Worm (Caenorhabditis elegans) whole organism, L3 larva: ENCODE data around the gene mel-11.

Experiments
- R02D3.7 ChIP-seq: fragments of 150-350 bp; optimal IDR thresholded peaks from 2 replicates; lab custom pipeline; 2014; ENCODE audit warnings: missing biosample characterization, missing genetic modification characterization
- ZK546.5 ChIP-seq: sonication (generic microtip); optimal IDR thresholded peaks from 2 replicates; lab custom pipeline; 2017; ENCODE audit warnings: missing biosample characterization, missing genetic modification characterization
- aly-2 ChIP-seq: fragments of 150-350 bp; optimal IDR thresholded peaks from 2 replicates; lab custom pipeline; 2014; ENCODE audit warnings: missing biosample characterization, missing genetic modification characterization
- ama-1 ChIP-seq: fragments of 150-350 bp; optimal IDR thresholded peaks from 2 replicates; lab custom pipeline; 2018
- ceh-28 ChIP-seq: fragments of 150-350 bp; optimal IDR thresholded peaks from 2 replicates; lab custom pipeline; 2014; ENCODE audit warnings: missing biosample characterization, missing genetic modification reagents, missing genetic modification characterization
- ceh-82 ChIP-seq: fragments of 150-350 bp; optimal IDR thresholded peaks from 2 replicates; lab custom pipeline; 2014; ENCODE audit warnings: missing biosample characterization, missing genetic modification characterization
- ceh-9 ChIP-seq: sonication (generic microtip); optimal IDR thresholded peaks from 2 replicates; lab custom pipeline; 2018; ENCODE audit warnings: missing biosample characterization, missing genetic modification characterization
- daf-12 ChIP-seq: fragments of 150-350 bp; optimal IDR thresholded peaks from 2 replicates; lab custom pipeline; 2014; ENCODE audit warnings: missing biosample characterization, missing genetic modification reagents, missing genetic modification characterization
- egl-27 ChIP-seq: sonication (generic microtip); optimal IDR thresholded peaks from 4 replicates; lab custom pipeline; 2017; ENCODE audit warnings: missing biosample characterization, missing genetic modification reagents, missing genetic modification characterization
- egl-5 ChIP-seq: fragments of 150-350 bp; optimal IDR thresholded peaks from 2 replicates; lab custom pipeline; 2017; ENCODE audit warnings: missing biosample characterization, missing genetic modification reagents, missing genetic modification characterization, inconsistent platforms
- elt-1 ChIP-seq: fragments of 150-350 bp; optimal IDR thresholded peaks from 2 replicates; lab custom pipeline; 2014; ENCODE audit warnings: missing biosample characterization, missing genetic modification characterization
- elt-2 ChIP-seq: sonication (generic microtip); optimal IDR thresholded peaks from 2 replicates; lab custom pipeline; 2016; ENCODE audit warnings: missing genetic modification reagents, mild to moderate bottlenecking, missing genetic modification characterization, missing compliant biosample characterization
- elt-3 ChIP-seq, 3 experiments: fragments of 150-350 bp in 1 of 3; sonication (generic microtip) in 2 of 3; optimal IDR thresholded peaks; 2 replicates in 2 of 3; 4 replicates in 1 of 3; lab custom pipeline; 2014 to 2017; ENCODE audit warnings: missing biosample characterization in 3 of 3, missing genetic modification characterization in 3 of 3
- fkh-10 ChIP-seq: sonication (generic microtip); optimal IDR thresholded peaks from 2 replicates; lab custom pipeline; 2017; ENCODE audit warnings: missing biosample characterization, missing genetic modification reagents, missing genetic modification characterization
- fkh-2 ChIP-seq: fragments of 150-350 bp; optimal IDR thresholded peaks from 2 replicates; lab custom pipeline; 2014; ENCODE audit warnings: missing biosample characterization, missing genetic modification reagents, missing genetic modification characterization
- fos-1 ChIP-seq: fragments of 150-350 bp; optimal IDR thresholded peaks from 2 replicates; lab custom pipeline; 2014; ENCODE audit warnings: missing biosample characterization, missing genetic modification characterization
- hmg-11 ChIP-seq: sonication (generic microtip); optimal IDR thresholded peaks from 2 replicates; lab custom pipeline; 2016; ENCODE audit warnings: missing genetic modification characterization, missing compliant biosample characterization
- jun-1 ChIP-seq: fragments of 150-350 bp; optimal IDR thresholded peaks from 2 replicates; lab custom pipeline; 2014; ENCODE audit warnings: missing biosample characterization, missing genetic modification reagents, missing genetic modification characterization
- lin-15B ChIP-seq: fragments of 150-350 bp; optimal IDR thresholded peaks from 2 replicates; lab custom pipeline; 2014; ENCODE audit warnings: missing biosample characterization, missing genetic modification characterization
- lin-39 ChIP-seq: fragments of 150-350 bp; optimal IDR thresholded peaks from 2 replicates; lab custom pipeline; 2018; ENCODE audit warnings: missing biosample characterization, missing genetic modification reagents, missing genetic modification characterization
- lsy-12 ChIP-seq: sonication (generic microtip); optimal IDR thresholded peaks from 2 replicates; lab custom pipeline; 2016; ENCODE audit warnings: mild to moderate bottlenecking, missing genetic modification characterization, missing compliant biosample characterization
- mdl-1 ChIP-seq: fragments of 150-350 bp; optimal IDR thresholded peaks from 2 replicates; lab custom pipeline; 2014; ENCODE audit warnings: missing biosample characterization, missing genetic modification characterization
- mml-1 ChIP-seq: fragments of 150-350 bp; sonication (generic microtip); optimal IDR thresholded peaks from 3 replicates; lab custom pipeline; 2014; ENCODE audit warnings: missing biosample characterization, missing genetic modification characterization
- nfya-1 ChIP-seq: sonication (generic microtip); optimal IDR thresholded peaks from 2 replicates; lab custom pipeline; 2017; ENCODE audit warnings: missing genetic modification characterization, mild to moderate bottlenecking, missing compliant biosample characterization, antibody characterized with exemption, moderate library complexity; ENCODE audit not compliant: insufficient read depth
- nhr-11 ChIP-seq: fragments of 150-350 bp; optimal IDR thresholded peaks from 2 replicates; lab custom pipeline; 2014; ENCODE audit warnings: missing biosample characterization, missing genetic modification characterization
- nhr-12 ChIP-seq: fragments of 150-350 bp; optimal IDR thresholded peaks from 2 replicates; lab custom pipeline; 2014; ENCODE audit warnings: missing biosample characterization, missing genetic modification characterization
- nhr-237 ChIP-seq: fragments of 150-350 bp; optimal IDR thresholded peaks from 2 replicates; lab custom pipeline; 2014; ENCODE audit warnings: missing biosample characterization, missing genetic modification characterization
- nhr-25 ChIP-seq: sonication (generic microtip); optimal IDR thresholded peaks from 2 replicates; lab custom pipeline; 2017; ENCODE audit warnings: missing biosample characterization, missing genetic modification characterization
- nhr-28 ChIP-seq: fragments of 150-350 bp; optimal IDR thresholded peaks from 2 replicates; lab custom pipeline; 2014; ENCODE audit warnings: missing biosample characterization, missing genetic modification characterization
- nhr-43 ChIP-seq: sonication (generic microtip); optimal IDR thresholded peaks from 2 replicates; lab custom pipeline; 2016; ENCODE audit warnings: mild to moderate bottlenecking, missing genetic modification characterization, missing compliant biosample characterization; ENCODE audit not compliant: poor library complexity, severe bottlenecking
- nhr-67 ChIP-seq: fragments of 150-350 bp; optimal IDR thresholded peaks from 2 replicates; lab custom pipeline; 2014; ENCODE audit warnings: missing biosample characterization, missing genetic modification characterization
- nhr-76 ChIP-seq: fragments of 150-350 bp; sonication (generic microtip); optimal IDR thresholded peaks from 5 replicates; lab custom pipeline; 2014; ENCODE audit warnings: missing biosample characterization, missing genetic modification characterization
- nhr-77 ChIP-seq: fragments of 150-350 bp; optimal IDR thresholded peaks from 2 replicates; lab custom pipeline; 2014; ENCODE audit warnings: missing biosample characterization, missing genetic modification characterization
- pha-4 ChIP-seq: fragments of 150-350 bp; optimal IDR thresholded peaks from 2 replicates; lab custom pipeline; 2014; ENCODE audit warnings: missing biosample characterization, missing genetic modification reagents, missing genetic modification characterization
- sea-2 ChIP-seq: fragments of 150-350 bp; sonication (generic microtip); optimal IDR thresholded peaks from 4 replicates; lab custom pipeline; 2014; ENCODE audit warnings: missing biosample characterization, missing genetic modification reagents, missing genetic modification characterization
- snpc-4 ChIP-seq: fragments of 150-350 bp; optimal IDR thresholded peaks from 2 replicates; lab custom pipeline; 2014; ENCODE audit warnings: missing biosample characterization, missing genetic modification characterization
- tbx-2 ChIP-seq: sonication (generic microtip); optimal IDR thresholded peaks from 2 replicates; lab custom pipeline; 2016; ENCODE audit warnings: mild to moderate bottlenecking, missing genetic modification characterization, missing compliant biosample characterization
- unc-62 ChIP-seq: fragments of 150-350 bp; sonication (generic microtip); optimal IDR thresholded peaks from 4 replicates; lab custom pipeline; 2014; ENCODE audit warnings: missing biosample characterization, missing genetic modification reagents, missing genetic modification characterization
- zag-1 ChIP-seq: fragments of 150-350 bp; optimal IDR thresholded peaks from 2 replicates; lab custom pipeline; 2014; ENCODE audit warnings: missing biosample characterization, missing genetic modification characterization
- ztf-11 ChIP-seq: fragments of 150-350 bp; optimal IDR thresholded peaks from 2 replicates; lab custom pipeline; 2014; ENCODE audit warnings: missing biosample characterization, missing genetic modification characterization
- ztf-4 ChIP-seq: fragments of 150-350 bp; optimal IDR thresholded peaks from 2 replicates; lab custom pipeline; 2014; ENCODE audit warnings: missing biosample characterization, missing genetic modification characterization

mel-11 gene

ce11 chrII:9314733-9315132 is 43.6 kb upstream of the mel-11 start:
- no peak for TF ChIP-seq ztf-4 (tag; lab: Kevin White, UChicago)
- TF ChIP-seq ztf-11 (tag; lab: Kevin White, UChicago) = no peak
- no peak for TF ChIP-seq fkh-10 (GFP tag; lab: Kevin White, UChicago)
- no peak for TF ChIP-seq mml-1 (tag; lab: Kevin White, UChicago)
- no peak for TF ChIP-seq jun-1
- no peak for TF ChIP-seq unc-62
- no peak for TF ChIP-seq egl-5 (tag; lab: Kevin White, UChicago)
- TF ChIP-seq pha-4 = no peak
- no peak for TF ChIP-seq lin-15B (tag; lab: Kevin White, UChicago)
- TF ChIP-seq tbx-2 (tag; lab: Kevin White, UChicago) = no peak
- TF ChIP-seq sea-2 (GFP tag; lab: Kevin White, UChicago) = no peak
- TF ChIP-seq elt-2 = no peak
- no peak for TF ChIP-seq ceh-82 (tag; lab: Kevin White, UChicago)
- no peak for TF ChIP-seq nhr-25 (tag; lab: Kevin White, UChicago)
- TF ChIP-seq nhr-43 (tag; lab: Kevin White, UChicago) = no peak
- TF ChIP-seq ama-1 = no peak
- TF ChIP-seq fkh-2 (tag; lab: Kevin White, UChicago) = no peak
- no peak for TF ChIP-seq mdl-1 (tag; lab: Kevin White, UChicago)
- TF ChIP-seq, all 47 proteins: peak for 0

- TF ChIP-seq unc-62 = peak; percentile 59
- no peak for TF ChIP-seq fos-1 (tag; lab: Kevin White, UChicago)
- TF ChIP-seq nfya-1 = peak; percentile 1
- TF ChIP-seq elt-3 (tag; optimal IDR thresholded peaks at IDR 0.05; lab: Kevin White, UChicago) = no peak
- TF ChIP-seq nhr-43 (tag; lab: Kevin White, UChicago) = no peak
- no peak for TF ChIP-seq nhr-28 (tag; lab: Kevin White, UChicago)
- no peak for TF ChIP-seq elt-1 (tag; lab: Kevin White, UChicago)
These were observed 42.6 kb upstream of the mel-11 start for ce11 chrII:9315692-9316091.

ce11 chrII:9316801-9317200 is 41.5 kb upstream of the mel-11 start:
- TF ChIP-seq ceh-9 (no peak), ceh-28 (no peak)

- TF ChIP-seq elt-2 (peak; percentile 8), nfya-1 (peak; percentile 41), lsy-12 (tag; lab: Kevin White, UChicago) (no peak), egl-5 (tag; lab: Kevin White, UChicago) (no peak), lin-15B (tag; lab: Kevin White, UChicago) (no peak), aly-2 (tag; lab: Kevin White, UChicago) (no peak), pha-4 (peak; percentile 70)
- TF ChIP-seq, all 47 proteins: peak for 3
These were observed 39.0 kb upstream of the mel-11 start, which contains the start of the genes csa-1 and wdfy-2 for ce11 chrII:9319058-9319915. Gene csa-1 (minus strand): TSS chrII:9319726. Gene wdfy-2 (plus strand): TSS chrII:9319865.

ce11 chrII:9322870-9323349 is 35.4 kb upstream of the mel-11 start, which contains the start of gene rab-39:
Gene rab-39 (minus strand): TSS chrII:9322920.
- TF ChIP-seq elt-1 (tag; lab: Kevin White, UChicago) = no peak
- no peak for TF ChIP-seq snpc-4
- TF ChIP-seq ceh-82 (tag; lab: Kevin White, UChicago) = no peak
- TF ChIP-seq nhr-77 (tag; lab: Kevin White, UChicago) = no peak
- TF ChIP-seq lin-39 (tag; lab: Kevin White, UChicago) = peak; percentile 18
- TF ChIP-seq daf-12 (tag; lab: Kevin White, UChicago) = no peak
- no peak for TF ChIP-seq ceh-9
- TF ChIP-seq unc-62 = no peak
- TF ChIP-seq R02D3.7 = peak; percentile 46
- TF ChIP-seq hmg-11 (tag; lab: Kevin White, UChicago) = peak; percentile 51
- TF ChIP-seq fos-1 (tag; lab: Kevin White, UChicago) = no peak
- no peak for TF ChIP-seq ZK546.5 (tag; lab: Kevin White, UChicago)
- no peak for TF ChIP-seq ztf-4 (tag; lab: Kevin White, UChicago)
- TF ChIP-seq mdl-1 (tag; lab: Kevin White, UChicago) = no peak
- peak; percentile 23 for TF ChIP-seq fkh-10 (GFP tag; lab: Kevin White, UChicago)
- TF ChIP-seq jun-1 = no peak
- TF ChIP-seq nhr-28 (tag; lab: Kevin White, UChicago) = no peak
- TF ChIP-seq elt-3 (tag; optimal IDR thresholded peaks at IDR 0.05; lab: Kevin White, UChicago) = no peak
- no peak for TF ChIP-seq ceh-28
- no peak for TF ChIP-seq nhr-76 (tag; lab: Kevin White, UChicago)
- no peak for TF ChIP-seq ztf-11 (tag; lab: Kevin White, UChicago)
- TF ChIP-seq sea-2 (GFP tag; lab: Kevin White, UChicago) = no peak
- no peak for TF ChIP-seq nhr-11 (tag; lab: Kevin White, UChicago)
- no peak for TF ChIP-seq egl-27 (tag; lab: Kevin White, UChicago)
- peak; percentile 53 for TF ChIP-seq pha-4
- no peak for TF ChIP-seq nhr-12 (tag; lab: Kevin White, UChicago)
- TF ChIP-seq nhr-237 (tag; lab: Kevin White, UChicago) = no peak
- TF ChIP-seq nhr-67 (tag; lab: Kevin White, UChicago) = no peak
- TF ChIP-seq zag-1 (tag; lab: Kevin White, UChicago) = no peak
- TF ChIP-seq nhr-43 (tag; lab: Kevin White, UChicago) = no peak
